Worm (Caenorhabditis elegans) whole organism, mixed stage, embryonic: Measurements from ENCODE around the gene M6.11.

Source experiments
- blmp-1 ChIP-seq: fragments of 150-350 bp; optimal IDR thresholded peaks from 2 replicates; lab custom pipeline; 2014; ENCODE audit warnings: missing biosample characterization, missing genetic modification characterization
- elt-3 ChIP-seq: fragments of 150-350 bp; optimal IDR thresholded peaks from 2 replicates; lab custom pipeline; 2014; ENCODE audit warnings: missing biosample characterization, missing genetic modification characterization
- lsy-2 ChIP-seq: fragments of 150-350 bp; optimal IDR thresholded peaks from 2 replicates; lab custom pipeline; 2014; ENCODE audit warnings: missing biosample characterization, missing genetic modification characterization
- mab-5 ChIP-seq: fragments of 150-350 bp; optimal IDR thresholded peaks from 2 replicates; lab custom pipeline; 2014; ENCODE audit warnings: missing biosample characterization, missing genetic modification characterization
- snpc-4 ChIP-seq: fragments of 150-350 bp; optimal IDR thresholded peaks from 2 replicates; lab custom pipeline; 2014; ENCODE audit warnings: missing biosample characterization, missing genetic modification characterization
- unc-39 ChIP-seq: fragments of 150-350 bp; optimal IDR thresholded peaks from 2 replicates; lab custom pipeline; 2014; ENCODE audit warnings: missing biosample characterization, missing genetic modification characterization
- unc-62 ChIP-seq: fragments of 150-350 bp; optimal IDR thresholded peaks from 2 replicates; lab custom pipeline; 2014; ENCODE audit warnings: missing biosample characterization, missing genetic modification reagents, missing genetic modification characterization

- no peak for TF ChIP-seq lsy-2 (tag; lab: Kevin White, UChicago)
- no peak for TF ChIP-seq unc-62
- no peak for TF ChIP-seq unc-39 (tag; lab: Kevin White, UChicago)
- TF ChIP-seq elt-3 (tag; lab: Kevin White, UChicago), result no peak
- TF ChIP-seq blmp-1 (tag; lab: Kevin White, UChicago), result no peak
- no peak for TF ChIP-seq mab-5
- no peak for TF ChIP-seq snpc-4 (tag; lab: Kevin White, UChicago)
These were observed 29.3 kb upstream of the M6.11 start, which contains the start of gene T19D7.6 for ce11 chrX:670603-671002.
